Worm (Caenorhabditis elegans) whole organism, early embryonic: ENCODE results near the gene F21G4.1.

Experiments used
- ama-1 ChIP-seq: fragments of 150-350 bp; optimal IDR thresholded peaks from 2 replicates; lab custom pipeline; 2014
- ceh-13 ChIP-seq: fragments of 200-800 bp; sonication (Bioruptor generic); optimal IDR thresholded peaks from 2 replicates; lab custom pipeline; 2018; ENCODE audit warnings: mild to moderate bottlenecking, missing genetic modification characterization, missing compliant biosample characterization
- ceh-36 ChIP-seq: sonication (generic microtip); optimal IDR thresholded peaks from 2 replicates; lab custom pipeline; 2016; ENCODE audit warnings: missing genetic modification characterization, inconsistent platforms, missing compliant biosample characterization
- hmg-4 ChIP-seq: fragments of 200-800 bp; sonication (Bioruptor generic); optimal IDR thresholded peaks from 2 replicates; lab custom pipeline; 2018; ENCODE audit warnings: mild to moderate bottlenecking, missing genetic modification characterization, missing compliant biosample characterization
- sea-1 ChIP-seq: fragments of 200-800 bp; sonication (Bioruptor generic); conservative IDR thresholded peaks from 2 replicates; pipeline ENCODE4 v1.3.6; 2022; ENCODE audit warnings: missing genetic modification characterization, missing compliant biosample characterization

DNA sequence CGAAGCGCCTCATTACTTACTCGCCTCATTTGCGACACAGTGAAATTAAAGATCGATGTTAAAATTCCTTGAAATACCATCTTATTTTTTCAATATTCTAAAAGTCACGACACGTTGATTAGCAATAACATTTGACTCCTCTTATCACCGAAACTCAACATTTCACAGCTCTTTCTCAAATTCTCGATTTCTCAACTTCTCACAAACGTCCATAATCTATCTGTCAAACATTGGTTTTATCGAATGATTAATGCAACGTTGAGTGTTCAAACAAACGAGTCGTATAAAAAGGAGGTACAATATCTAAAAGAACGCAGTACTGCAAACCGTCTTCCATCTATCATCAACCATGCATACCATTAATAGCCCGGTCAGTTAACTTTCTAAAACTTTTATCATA, 41.9 kb downstream of the F21G4.1 start, which contains the start of gene lec-8:
- TF ChIP-seq sea-1 (no peak), ceh-36 (no peak), ama-1 (lab: Kevin White, UChicago) (no peak), ceh-13 (no peak), hmg-4 (GFP tag; lab: Kevin White, UChicago) (no peak)
